Fruit fly (Drosophila melanogaster): ENCODE data around the gene Septin4.
A peak's percentile ranks its signal among the peaks of the same experiment; 100 is the strongest.

The Septin4 gene

dm6 chrX:16644535-16645131 lies 50.3 kb downstream of the Septin4 start (continued):
- TF ChIP-seq CG17361 (GFP tag; IDR thresholded peaks at IDR 0.05): no peak
- peak; percentile 39 for TF ChIP-seq gcm (GFP tag; optimal IDR thresholded peaks at IDR 0.05)
- no peak for TF ChIP-seq Mrtf (GFP tag; IDR thresholded peaks at IDR 0.05)
- no peak; the same call in 1 of the 2 replicates for TF ChIP-seq CG10366 (GFP tag; IDR thresholded peaks at IDR 0.05)
- no peak for TF ChIP-seq CG32772 (GFP tag; IDR thresholded peaks at IDR 0.05)
- no peak for TF ChIP-seq esg (GFP tag; conservative IDR thresholded peaks at IDR 0.05)
- TF ChIP-seq ATbp (GFP tag; optimal IDR thresholded peaks at IDR 0.05): peak; percentile 89
- TF ChIP-seq H15 (GFP tag; IDR thresholded peaks at IDR 0.05): no peak
- peak; percentile 74 for TF ChIP-seq CG9727 (GFP tag; optimal IDR thresholded peaks at IDR 0.05)
- TF ChIP-seq sqz (GFP tag; optimal IDR thresholded peaks at IDR 0.05): peak; percentile 38
- TF ChIP-seq CG32767 (GFP tag; IDR thresholded peaks at IDR 0.05): 0 out of 2 replicates have a peak, but pooled peaks have one; percentile 23
- TF ChIP-seq prd (optimal IDR thresholded peaks at IDR 0.05): no peak
- peak; percentile 35; the same call in 1 of the 3 replicates for TF ChIP-seq prd (GFP tag; IDR thresholded peaks at IDR 0.05)
- TF ChIP-seq lab (GFP tag; optimal IDR thresholded peaks at IDR 0.05): peak; percentile 55
- TF ChIP-seq CG11085 (GFP tag; IDR thresholded peaks at IDR 0.05): no peak
- peak; percentile 1 for TF ChIP-seq YL-1 (GFP tag; optimal IDR thresholded peaks at IDR 0.05)
- no peak for TF ChIP-seq wdn (GFP tag; IDR thresholded peaks at IDR 0.05)
- no peak for TF ChIP-seq Six4 (GFP tag; optimal IDR thresholded peaks at IDR 0.05)
- no peak for TF ChIP-seq mld (GFP tag; IDR thresholded peaks at IDR 0.05; ENCODE audit: partially characterized antibody)
- 0 out of 3 replicates have a peak, but pooled peaks have one; percentile 28 for TF ChIP-seq so (GFP tag; IDR thresholded peaks at IDR 0.05)
- peak; percentile 78 for TF ChIP-seq CG15696 (tag; optimal IDR thresholded peaks at IDR 0.05)
- peak; percentile 75 for TF ChIP-seq CG1603 (tag; optimal IDR thresholded peaks at IDR 0.05)
- TF ChIP-seq TFAM (GFP tag; optimal IDR thresholded peaks at IDR 0.05): peak; percentile 24
- peak; percentile 59 for TF ChIP-seq CG12236 (GFP tag; optimal IDR thresholded peaks at IDR 0.05)
- peak; percentile 60 for TF ChIP-seq gem (tag; optimal IDR thresholded peaks at IDR 0.05)
- no peak for TF ChIP-seq Mad (GFP tag; optimal IDR thresholded peaks at IDR 0.05)
- no peak for TF ChIP-seq CG13894 (tag; optimal IDR thresholded peaks at IDR 0.05)
- no peak for TF ChIP-seq ERR (GFP tag; optimal IDR thresholded peaks at IDR 0.05)
- TF ChIP-seq CG12299 (tag; optimal IDR thresholded peaks at IDR 0.05): no peak
- TF ChIP-seq gt (GFP tag; IDR thresholded peaks at IDR 0.05): no peak
- peak; percentile 27 for TF ChIP-seq HmgZ (tag; optimal IDR thresholded peaks at IDR 0.05)
- TF ChIP-seq org-1 (GFP tag; optimal IDR thresholded peaks at IDR 0.05): peak; percentile 38
- TF ChIP-seq CG14050 (GFP tag; IDR thresholded peaks at IDR 0.05): peak; percentile 29; the same call in 2 of the 3 replicates
- no peak for TF ChIP-seq Max (GFP tag; optimal IDR thresholded peaks at IDR 0.05)
- peak; percentile 66 for TF ChIP-seq CG33557 (GFP tag; optimal IDR thresholded peaks at IDR 0.05)
- TF ChIP-seq br (optimal IDR thresholded peaks at IDR 0.05): no peak
- peak; percentile 31 for TF ChIP-seq Lhr (GFP tag; optimal IDR thresholded peaks at IDR 0.05)
- TF ChIP-seq Nf-YB (GFP tag; optimal IDR thresholded peaks at IDR 0.05): peak; percentile 37
- TF ChIP-seq CG11093 (GFP tag; IDR thresholded peaks at IDR 0.05): no peak
- TF ChIP-seq gfzf (GFP tag; optimal IDR thresholded peaks at IDR 0.05): no peak
- TF ChIP-seq CG12769 (tag; optimal IDR thresholded peaks at IDR 0.05): peak; percentile 54
- TF ChIP-seq Spps (tag; optimal IDR thresholded peaks at IDR 0.05): peak; percentile 16
- TF ChIP-seq CG14860 (GFP tag; IDR thresholded peaks at IDR 0.05; ENCODE audit: partially characterized antibody): no peak
- no peak for TF ChIP-seq CG13123 (GFP tag; optimal IDR thresholded peaks at IDR 0.05)
- TF ChIP-seq Hr3 (GFP tag; optimal IDR thresholded peaks at IDR 0.05): no peak
- no peak for TF ChIP-seq CG3847 (GFP tag; IDR thresholded peaks at IDR 0.05)
- no peak for TF ChIP-seq maf-S (GFP tag; optimal IDR thresholded peaks at IDR 0.05)
- TF ChIP-seq shn (GFP tag; optimal IDR thresholded peaks at IDR 0.05): no peak
- no peak for TF ChIP-seq eyg (GFP tag; optimal IDR thresholded peaks at IDR 0.05)
- TF ChIP-seq CG18262 (tag; optimal IDR thresholded peaks at IDR 0.05): peak; percentile 52
- no peak for TF ChIP-seq Nf-YC (tag; optimal IDR thresholded peaks at IDR 0.05)

Data from whole organism, embryonic.